Worm (Caenorhabditis elegans) whole organism, young adult: Measurements from ENCODE around the gene jac-1.

Experiments used
- Y53G8AR.9 ChIP-seq: fragments of 200-800 bp; sonication (Bioruptor generic); conservative IDR thresholded peaks from 2 replicates; pipeline ENCODE4 v1.3.6; 2022; ENCODE audit warnings: missing genetic modification reagents, missing genetic modification characterization, missing compliant biosample characterization
- ekl-4 ChIP-seq: fragments of 200-800 bp; sonication (Bioruptor generic); IDR thresholded peaks from 2 replicates; pipeline ENCODE4 v1.3.6; 2022; ENCODE audit warnings: missing genetic modification reagents, missing genetic modification characterization, missing compliant biosample characterization
- lag-1 ChIP-seq: fragments of 200-800 bp; sonication (Bioruptor generic); IDR thresholded peaks from 2 replicates; pipeline ENCODE4 v1.3.6; 2022; ENCODE audit warnings: missing genetic modification reagents, missing genetic modification characterization, missing compliant biosample characterization
- madf-6 ChIP-seq: fragments of 200-800 bp; sonication (Bioruptor generic); IDR thresholded peaks from 2 replicates; pipeline ENCODE4 v1.3.6; 2022; ENCODE audit warnings: missing genetic modification reagents, missing genetic modification characterization, missing compliant biosample characterization
- snpc-4 ChIP-seq, 5 experiments: fragments of 150-350 bp in 1 of 5; sonication (generic microtip) in 4 of 5; optimal IDR thresholded peaks; 2 replicates each; lab custom pipeline; 2014 to 2018; ENCODE audit warnings: missing genetic modification characterization in 5 of 5, missing biosample characterization in 3 of 5, antibody characterized with exemption in 2 of 5, mild to moderate bottlenecking in 2 of 5, missing compliant biosample characterization in 2 of 5, missing genotype in 2 of 5, moderate library complexity in 2 of 5, missing genetic modification reagents in 1 of 5

ce11 chrIV:15955349-15955748, 71.3 kb downstream of the jac-1 start:
- TF ChIP-seq madf-6 (GFP tag; lab: Robert Waterston, UW) (no peak), Y53G8AR.9 (GFP tag; lab: Robert Waterston, UW) (no peak), snpc-4 (GFP tag; optimal IDR thresholded peaks at IDR 0.05; lab: Kevin White, UChicago) (no peak), snpc-4 (tag; optimal IDR thresholded peaks at IDR 0.05; lab: Kevin White, UChicago) (peak in 2 of 4 experiments; percentile 13 to 64), lag-1 (no peak), ekl-4 (GFP tag; lab: Robert Waterston, UW) (no peak)
